Worm (Caenorhabditis elegans) whole organism, young adult: Measurements from ENCODE around the gene abce-1.

Experiments
- D2030.7 ChIP-seq: fragments of 200-800 bp; sonication (Bioruptor generic); IDR thresholded peaks from 2 replicates; pipeline ENCODE4 v1.3.6; 2022; ENCODE audit warnings: missing genetic modification reagents, missing genetic modification characterization, missing compliant biosample characterization
- attf-6 ChIP-seq: fragments of 200-800 bp; sonication (Bioruptor generic); IDR thresholded peaks from 2 replicates; pipeline ENCODE4 v1.3.6; 2022; ENCODE audit warnings: missing genetic modification reagents, missing genetic modification characterization, missing compliant biosample characterization
- lin-26 ChIP-seq: fragments of 200-800 bp; sonication (Bioruptor generic); IDR thresholded peaks from 2 replicates; pipeline ENCODE4 v1.3.6; 2022; ENCODE audit warnings: missing genetic modification reagents, missing genetic modification characterization, missing compliant biosample characterization
- lsl-1 ChIP-seq: fragments of 200-800 bp; sonication (Bioruptor generic); optimal IDR thresholded peaks from 2 replicates; lab custom pipeline; 2018; ENCODE audit warnings: mild to moderate bottlenecking, missing genetic modification characterization, moderate library complexity, missing compliant biosample characterization
- madf-3 ChIP-seq: fragments of 200-800 bp; sonication (Bioruptor generic); IDR thresholded peaks from 2 replicates; pipeline ENCODE4 v1.3.6; 2022; ENCODE audit warnings: missing genetic modification reagents, missing genetic modification characterization, missing compliant biosample characterization

DNA sequence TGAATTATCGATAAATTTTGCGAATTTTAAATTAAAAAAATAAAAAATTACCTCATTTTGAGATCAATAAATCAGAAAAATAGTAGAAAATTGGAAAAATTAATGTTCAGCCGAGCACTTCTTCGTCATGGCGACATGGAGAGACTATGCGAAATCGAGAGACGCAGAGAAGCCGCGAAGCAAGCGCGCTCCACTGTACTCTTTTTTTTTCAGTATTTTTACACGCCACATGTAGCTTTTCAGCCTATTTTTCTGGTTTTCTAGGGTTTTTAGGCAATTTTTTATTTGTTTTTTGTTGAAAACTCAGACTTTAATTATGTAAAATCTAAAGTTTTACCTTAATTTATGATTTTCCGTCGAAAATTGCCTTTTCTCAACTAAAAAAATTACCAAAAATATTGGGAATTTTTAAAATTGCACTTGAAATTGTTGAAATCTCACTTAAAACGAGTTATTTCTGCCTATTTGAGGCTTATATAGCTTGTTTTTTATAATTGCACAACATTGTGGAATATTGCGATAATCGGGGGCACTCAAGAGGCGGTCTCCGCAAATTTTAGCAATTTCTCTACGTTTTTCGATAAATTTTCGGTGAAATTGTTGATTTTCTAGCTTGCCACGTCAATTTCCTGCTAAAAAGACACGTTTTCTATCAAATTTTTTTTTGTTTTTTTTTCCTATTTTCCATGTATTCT is 773 bp upstream of the abce-1 start, which contains the start of gene Y39E4B.10:
- TF ChIP-seq lsl-1 (GFP tag; lab: Kevin White, UChicago) (no peak), lin-26 (GFP tag; lab: Robert Waterston, UW) (no peak), D2030.7 (GFP tag; lab: Robert Waterston, UW) (0 out of 2 replicates have a peak, but pooled peaks have one; percentile 24), madf-3 (no peak), attf-6 (no peak)
